1 fruit fly cellular context compared by ENCODE assay signal in genomic region chrX:6678635-6679501, dm6.
TF ChIP-seq lines count a peak whose summit lies in the region.

Gene ND-ASHI, minus strand, starts transcription at chrX:6679118.

TF ChIP-seq in whole organism, embryonic, 481 proteins besides CTCF, POLR2A, EP300 and RAD21 (continued from another document and continues in another):
- TF ChIP-seq CG2116 (GFP tag; optimal IDR thresholded peaks at IDR 0.05; lab: Kevin White, UChicago) (peak; percentile 60), Abd-B (GFP tag; optimal IDR thresholded peaks at IDR 0.05; lab: Kevin White, UChicago) (peak; percentile 85), CG7372 (GFP tag; IDR thresholded peaks at IDR 0.05; lab: Robert Waterston, UW) (peak; percentile 95), CG10979 (tag; optimal IDR thresholded peaks at IDR 0.05; lab: Kevin White, UChicago) (peak; percentile 89), tap (tag; optimal IDR thresholded peaks at IDR 0.05; lab: Kevin White, UChicago) (peak; percentile 88), CG12659 (GFP tag; optimal IDR thresholded peaks at IDR 0.05; lab: Kevin White, UChicago) (peak; percentile 96), Side (GFP tag; optimal IDR thresholded peaks at IDR 0.05; lab: Kevin White, UChicago) (peak; percentile 87), CG4360 (GFP tag; IDR thresholded peaks at IDR 0.05; lab: Robert Waterston, UW) (peak; percentile 60), CG16863 (GFP tag; optimal IDR thresholded peaks at IDR 0.05; lab: Kevin White, UChicago) (peak; percentile 85), chinmo (GFP tag; IDR thresholded peaks at IDR 0.05; lab: Robert Waterston, UW; ENCODE audit: partially characterized antibody) (0 out of 4 replicates have a peak, but pooled peaks have one; percentile 4), CG14965 (GFP tag; optimal IDR thresholded peaks at IDR 0.05; lab: Kevin White, UChicago; ENCODE audit: borderline replicate concordance) (peak; percentile 43), Sox102F (GFP tag; optimal IDR thresholded peaks at IDR 0.05; lab: Kevin White, UChicago) (peak; percentile 92), Elba2 (GFP tag; optimal IDR thresholded peaks at IDR 0.05; lab: Kevin White, UChicago) (peak; percentile 81), C15 (GFP tag; IDR thresholded peaks at IDR 0.05; lab: Robert Waterston, UW) (peak; percentile 94), CG15601 (tag; optimal IDR thresholded peaks at IDR 0.05; lab: Kevin White, UChicago) (peak; percentile 83), Aef1 (GFP tag; IDR thresholded peaks at IDR 0.05; lab: Robert Waterston, UW) (peak; percentile 95), CG1233 (GFP tag; optimal IDR thresholded peaks at IDR 0.05; lab: Kevin White, UChicago) (peak; percentile 92), CG7271 (tag; optimal IDR thresholded peaks at IDR 0.05; lab: Kevin White, UChicago) (peak; percentile 58), luna (GFP tag; optimal IDR thresholded peaks at IDR 0.05; lab: Kevin White, UChicago) (peak; percentile 83), CG43689 (GFP tag; IDR thresholded peaks at IDR 0.05; lab: Robert Waterston, UW) (peak; percentile 87), Eip74EF (GFP tag; optimal IDR thresholded peaks at IDR 0.05; lab: Kevin White, UChicago) (peak in 1 of 2 experiments; percentile 88), ara (GFP tag; IDR thresholded peaks at IDR 0.05; lab: Robert Waterston, UW) (peak; percentile 94), ab (GFP tag; optimal IDR thresholded peaks at IDR 0.05; lab: Kevin White, UChicago) (peak; percentile 89), CG3281 (GFP tag; optimal IDR thresholded peaks at IDR 0.05; lab: Kevin White, UChicago) (peak; percentile 97), run (tag; optimal IDR thresholded peaks at IDR 0.05; lab: Kevin White, UChicago) (peak; percentile 75), CG33557 (GFP tag; optimal IDR thresholded peaks at IDR 0.05; lab: Kevin White, UChicago) (peak; percentile 81), CG12155 (GFP tag; optimal IDR thresholded peaks at IDR 0.05; lab: Kevin White, UChicago) (peak; percentile 93), GATAe (GFP tag; conservative IDR thresholded peaks at IDR 0.05; lab: Robert Waterston, UW) (peak; percentile 85), gcm (GFP tag; optimal IDR thresholded peaks at IDR 0.05; lab: Kevin White, UChicago) (peak; percentile 84), CG14441 (GFP tag; IDR thresholded peaks at IDR 0.05; lab: Robert Waterston, UW) (peak; percentile 99), Dad (GFP tag; optimal IDR thresholded peaks at IDR 0.05; lab: Kevin White, UChicago) (peak; percentile 90), CHES-1-like (GFP tag; optimal IDR thresholded peaks at IDR 0.05; lab: Kevin White, UChicago) (peak; percentile 85), HLH3B (GFP tag; IDR thresholded peaks at IDR 0.05; lab: Robert Waterston, UW) (peak; percentile 95), rib (GFP tag; IDR thresholded peaks at IDR 0.05; lab: Robert Waterston, UW) (peak; percentile 96), sisA (GFP tag; IDR thresholded peaks at IDR 0.05; lab: Robert Waterston, UW) (peak; percentile 95), CG15073 (GFP tag; optimal IDR thresholded peaks at IDR 0.05; lab: Kevin White, UChicago) (peak; percentile 73), CG17385 (GFP tag; optimal IDR thresholded peaks at IDR 0.05; lab: Kevin White, UChicago) (peak; percentile 92), CG6654 (GFP tag; optimal IDR thresholded peaks at IDR 0.05; lab: Kevin White, UChicago) (peak; percentile 83), Dbx (GFP tag; IDR thresholded peaks at IDR 0.05; lab: Robert Waterston, UW) (peak; percentile 98), CG17359 (tag; optimal IDR thresholded peaks at IDR 0.05; lab: Kevin White, UChicago) (peak; percentile 95), Dip3 (GFP tag; optimal IDR thresholded peaks at IDR 0.05; lab: Kevin White, UChicago) (peak; percentile 94), pros (GFP tag; optimal IDR thresholded peaks at IDR 0.05; lab: Kevin White, UChicago) (no peak), ttk (GFP tag; IDR thresholded peaks at IDR 0.05; lab: Robert Waterston, UW) (peak; percentile 93), Scr (GFP tag; IDR thresholded peaks at IDR 0.05; lab: Robert Waterston, UW; ENCODE audit: partially characterized antibody) (no peak), lov (optimal IDR thresholded peaks at IDR 0.05; lab: Kevin White, UChicago) (no peak), lov (GFP tag; IDR thresholded peaks at IDR 0.05; lab: Robert Waterston, UW) (peak; percentile 94), hkb (optimal IDR thresholded peaks at IDR 0.05; lab: Kevin White, UChicago) (no peak), hkb (GFP tag; IDR thresholded peaks at IDR 0.05; lab: Robert Waterston, UW) (peak; percentile 97), eve (GFP tag; optimal IDR thresholded peaks at IDR 0.05; lab: Kevin White, UChicago) (no peak), CG17568 (GFP tag; optimal IDR thresholded peaks at IDR 0.05; lab: Kevin White, UChicago) (no peak), nerfin-1 (tag; optimal IDR thresholded peaks at IDR 0.05; lab: Kevin White, UChicago) (peak; percentile 83), Ssrp (tag; optimal IDR thresholded peaks at IDR 0.05; lab: Kevin White, UChicago) (peak; percentile 84), ato (GFP tag; IDR thresholded peaks at IDR 0.05; lab: Robert Waterston, UW; ENCODE audit: partially characterized antibody) (no peak), gcm2 (GFP tag; optimal IDR thresholded peaks at IDR 0.05; lab: Kevin White, UChicago) (peak; percentile 93), Dfd (GFP tag; optimal IDR thresholded peaks at IDR 0.05; lab: Kevin White, UChicago) (no peak), CG3407 (GFP tag; optimal IDR thresholded peaks at IDR 0.05; lab: Kevin White, UChicago) (peak; percentile 84), Myb (GFP tag; optimal IDR thresholded peaks at IDR 0.05; lab: Kevin White, UChicago) (peak; percentile 79), CG10147 (GFP tag; optimal IDR thresholded peaks at IDR 0.05; lab: Kevin White, UChicago) (peak; percentile 96), Ada2b (GFP tag; IDR thresholded peaks at IDR 0.05; lab: Robert Waterston, UW) (peak; percentile 96), pb (GFP tag; optimal IDR thresholded peaks at IDR 0.05; lab: Kevin White, UChicago) (peak; percentile 80), Rx (GFP tag; IDR thresholded peaks at IDR 0.05; lab: Robert Waterston, UW) (peak; percentile 95), unpg (GFP tag; optimal IDR thresholded peaks at IDR 0.05; lab: Kevin White, UChicago) (peak; percentile 94), tll (GFP tag; optimal IDR thresholded peaks at IDR 0.05; lab: Kevin White, UChicago) (no peak), Adf1 (GFP tag; IDR thresholded peaks at IDR 0.05; lab: Robert Waterston, UW) (peak; percentile 80), ind (GFP tag; optimal IDR thresholded peaks at IDR 0.05; lab: Kevin White, UChicago) (peak; percentile 95), CG10366 (GFP tag; IDR thresholded peaks at IDR 0.05; lab: Robert Waterston, UW) (peak; percentile 95), zfh1 (GFP tag; IDR thresholded peaks at IDR 0.05; lab: Robert Waterston, UW) (peak; percentile 96), CG6689 (GFP tag; IDR thresholded peaks at IDR 0.05; lab: Robert Waterston, UW) (peak; percentile 93), CG10431 (GFP tag; optimal IDR thresholded peaks at IDR 0.05; lab: Kevin White, UChicago) (peak; percentile 72), CG17912 (GFP tag; optimal IDR thresholded peaks at IDR 0.05; lab: Kevin White, UChicago) (peak; percentile 69), CG9817 (tag; optimal IDR thresholded peaks at IDR 0.05; lab: Kevin White, UChicago) (peak; percentile 95), CG12942 (GFP tag; optimal IDR thresholded peaks at IDR 0.05; lab: Kevin White, UChicago) (peak; percentile 87), Fer2 (tag; optimal IDR thresholded peaks at IDR 0.05; lab: Kevin White, UChicago) (peak; percentile 89), gfzf (GFP tag; optimal IDR thresholded peaks at IDR 0.05; lab: Kevin White, UChicago) (peak; percentile 2), CG14050 (GFP tag; IDR thresholded peaks at IDR 0.05; lab: Robert Waterston, UW) (peak; percentile 94), knrl (GFP tag; IDR thresholded peaks at IDR 0.05; lab: Robert Waterston, UW; ENCODE audit: partially characterized antibody) (no peak), CG9797 (GFP tag; optimal IDR thresholded peaks at IDR 0.05; lab: Kevin White, UChicago) (no peak), sim (GFP tag; IDR thresholded peaks at IDR 0.05; lab: Robert Waterston, UW) (peak; percentile 77), trem (tag; optimal IDR thresholded peaks at IDR 0.05; lab: Kevin White, UChicago) (peak; percentile 70), vvl (GFP tag; IDR thresholded peaks at IDR 0.05; lab: Robert Waterston, UW) (peak; percentile 99), CG1024 (GFP tag; IDR thresholded peaks at IDR 0.05; lab: Robert Waterston, UW) (peak; percentile 89), CG1792 (GFP tag; optimal IDR thresholded peaks at IDR 0.05; lab: Kevin White, UChicago) (peak; percentile 88), CG15479 (GFP tag; optimal IDR thresholded peaks at IDR 0.05; lab: Kevin White, UChicago) (no peak), zen (tag; optimal IDR thresholded peaks at IDR 0.05; lab: Kevin White, UChicago) (peak; percentile 84), CG17328 (GFP tag; IDR thresholded peaks at IDR 0.05; lab: Robert Waterston, UW) (peak; percentile 97), Dll (GFP tag; IDR thresholded peaks at IDR 0.05; lab: Robert Waterston, UW; ENCODE audit: partially characterized antibody) (no peak), fu2 (GFP tag; optimal IDR thresholded peaks at IDR 0.05; lab: Kevin White, UChicago) (peak; percentile 86), CG10654 (GFP tag; optimal IDR thresholded peaks at IDR 0.05; lab: Kevin White, UChicago) (peak; percentile 87), CG9932 (GFP tag; IDR thresholded peaks at IDR 0.05; lab: Robert Waterston, UW) (peak; percentile 98), Six4 (GFP tag; optimal IDR thresholded peaks at IDR 0.05; lab: Kevin White, UChicago) (peak; percentile 90), bsh (GFP tag; optimal IDR thresholded peaks at IDR 0.05; lab: Kevin White, UChicago) (peak; percentile 93 to 94), wdn (GFP tag; IDR thresholded peaks at IDR 0.05; lab: Robert Waterston, UW) (peak; percentile 97), CG1529 (GFP tag; optimal IDR thresholded peaks at IDR 0.05; lab: Kevin White, UChicago) (peak; percentile 87), CG6765 (GFP tag; optimal IDR thresholded peaks at IDR 0.05; lab: Kevin White, UChicago) (peak; percentile 95), CG13624 (GFP tag; optimal IDR thresholded peaks at IDR 0.05; lab: Kevin White, UChicago) (peak; percentile 95), CG3065 (GFP tag; optimal IDR thresholded peaks at IDR 0.05; lab: Kevin White, UChicago) (peak; percentile 82), chif (GFP tag; optimal IDR thresholded peaks at IDR 0.05; lab: Kevin White, UChicago) (peak; percentile 88 to 90), CG8281 (tag; optimal IDR thresholded peaks at IDR 0.05; lab: Kevin White, UChicago) (no peak), CG7839 (tag; optimal IDR thresholded peaks at IDR 0.05; lab: Kevin White, UChicago) (peak; percentile 97), her (GFP tag; optimal IDR thresholded peaks at IDR 0.05; lab: Kevin White, UChicago) (peak; percentile 84), CG2875 (GFP tag; optimal IDR thresholded peaks at IDR 0.05; lab: Kevin White, UChicago) (peak; percentile 87), pzg (GFP tag; optimal IDR thresholded peaks at IDR 0.05; lab: Kevin White, UChicago) (peak; percentile 35), Mad (GFP tag; optimal IDR thresholded peaks at IDR 0.05; lab: Kevin White, UChicago) (peak; percentile 89), lbe (GFP tag; optimal IDR thresholded peaks at IDR 0.05; lab: Kevin White, UChicago) (peak; percentile 93), cg (GFP tag; optimal IDR thresholded peaks at IDR 0.05; lab: Kevin White, UChicago) (no peak), CG17802 (tag; optimal IDR thresholded peaks at IDR 0.05; lab: Kevin White, UChicago) (peak; percentile 74), lola (GFP tag; optimal IDR thresholded peaks at IDR 0.05; lab: Kevin White, UChicago) (peak in 1 of 3 experiments; percentile 76), crp (GFP tag; optimal IDR thresholded peaks at IDR 0.05; lab: Kevin White, UChicago) (peak in 1 of 2 experiments; percentile 49), tx (GFP tag; optimal IDR thresholded peaks at IDR 0.05; lab: Kevin White, UChicago) (peak; percentile 84), mld (GFP tag; IDR thresholded peaks at IDR 0.05; lab: Robert Waterston, UW; ENCODE audit: partially characterized antibody) (no peak), CG30403 (GFP tag; optimal IDR thresholded peaks at IDR 0.05; lab: Kevin White, UChicago) (peak; percentile 93), CG3995 (GFP tag; optimal IDR thresholded peaks at IDR 0.05; lab: Kevin White, UChicago) (peak; percentile 68), Oli (tag; optimal IDR thresholded peaks at IDR 0.05; lab: Kevin White, UChicago) (peak; percentile 91), CG31388 (GFP tag; optimal IDR thresholded peaks at IDR 0.05; lab: Kevin White, UChicago) (peak; percentile 79), CG10565 (GFP tag; optimal IDR thresholded peaks at IDR 0.05; lab: Kevin White, UChicago) (peak; percentile 78), CG17361 (GFP tag; IDR thresholded peaks at IDR 0.05; lab: Robert Waterston, UW) (peak; percentile 91), trh (GFP tag; optimal IDR thresholded peaks at IDR 0.05; lab: Kevin White, UChicago) (peak; percentile 76), az2 (GFP tag; optimal IDR thresholded peaks at IDR 0.05; lab: Kevin White, UChicago) (peak; percentile 92), PHDP (tag; optimal IDR thresholded peaks at IDR 0.05; lab: Kevin White, UChicago) (peak; percentile 95), Xbp1 (GFP tag; optimal IDR thresholded peaks at IDR 0.05; lab: Kevin White, UChicago) (peak; percentile 94), gt (GFP tag; IDR thresholded peaks at IDR 0.05; lab: Robert Waterston, UW) (peak; percentile 79), tup (GFP tag; optimal IDR thresholded peaks at IDR 0.05; lab: Kevin White, UChicago) (peak; percentile 92), B-H2 (GFP tag; optimal IDR thresholded peaks at IDR 0.05; lab: Kevin White, UChicago) (peak; percentile 98), Bdp1 (GFP tag; optimal IDR thresholded peaks at IDR 0.05; lab: Kevin White, UChicago) (peak; percentile 83), H2.0 (GFP tag; IDR thresholded peaks at IDR 0.05; lab: Robert Waterston, UW) (peak; percentile 93), ewg (GFP tag; optimal IDR thresholded peaks at IDR 0.05; lab: Kevin White, UChicago) (peak; percentile 75), Mes4 (GFP tag; optimal IDR thresholded peaks at IDR 0.05; lab: Kevin White, UChicago) (peak; percentile 84), D (optimal IDR thresholded peaks at IDR 0.05; lab: Kevin White, UChicago) (no peak), D (GFP tag; optimal IDR thresholded peaks at IDR 0.05; lab: Kevin White, UChicago) (peak; percentile 88), NC2β (GFP tag; optimal IDR thresholded peaks at IDR 0.05; lab: Kevin White, UChicago) (peak; percentile 88), sc (optimal IDR thresholded peaks at IDR 0.05; lab: Kevin White, UChicago) (no peak), sc (GFP tag; optimal IDR thresholded peaks at IDR 0.05; lab: Kevin White, UChicago) (peak; percentile 82)
